Fruit fly (Drosophila melanogaster) whole organism, wandering third instar larva: Measurements from ENCODE around the gene Cpr67Fa1.

Experiments
- CrebA ChIP-seq: fragments of 200-800 bp; sonication (Bioruptor generic); optimal IDR thresholded peaks from 2 replicates; lab custom pipeline; 2016; ENCODE audit warnings: missing biosample characterization, mild to moderate bottlenecking, missing genetic modification characterization, borderline replicate concordance
- Hnf4 ChIP-seq: fragments of 200-800 bp; sonication (Bioruptor generic); optimal IDR thresholded peaks from 2 replicates; lab custom pipeline; 2016; ENCODE audit warnings: missing biosample characterization, mild to moderate bottlenecking, missing genetic modification characterization
- Hr83 ChIP-seq: fragments of 200-300 bp; sonication (Bioruptor generic); optimal IDR thresholded peaks from 2 replicates; lab custom pipeline; 2016; ENCODE audit warnings: missing biosample characterization, mild to moderate bottlenecking, missing genetic modification characterization, moderate library complexity; ENCODE audit not compliant: poor library complexity, severe bottlenecking
- dsf ChIP-seq: sonication (Bioruptor generic); optimal IDR thresholded peaks from 2 replicates; lab custom pipeline; 2016; ENCODE audit warnings: missing biosample characterization, missing genetic modification characterization, borderline replicate concordance
- foxo ChIP-seq, 2 experiments: fragments of 200-800 bp; sonication (Bioruptor generic); optimal IDR thresholded peaks; 2 replicates in 1 of 2; 3 replicates in 1 of 2; lab custom pipeline; 2016 to 2017; ENCODE audit warnings: missing biosample characterization in 2 of 2, missing genetic modification characterization in 2 of 2
- fru ChIP-seq: fragments of 200-800 bp; sonication (Bioruptor generic); optimal IDR thresholded peaks from 3 replicates; lab custom pipeline; 2016; ENCODE audit warnings: missing biosample characterization, mild to moderate bottlenecking, missing genetic modification characterization
- h ChIP-seq: fragments of 200-800 bp; sonication (Bioruptor generic); optimal IDR thresholded peaks from 3 replicates; lab custom pipeline; 2016; ENCODE audit warnings: missing biosample characterization, mild to moderate bottlenecking, missing genetic modification characterization
- jim ChIP-seq: fragments of 175-275, 200-325 bp; sonication (Bioruptor generic); optimal IDR thresholded peaks from 2 replicates; lab custom pipeline; 2016; ENCODE audit warnings: missing biosample characterization, mild to moderate bottlenecking, missing genetic modification characterization
- pan ChIP-seq: fragments of >200 bp; optimal IDR thresholded peaks from 2 replicates; lab custom pipeline; 2017
- psq ChIP-seq: fragments of 200-800 bp; sonication (Bioruptor generic); optimal IDR thresholded peaks from 3 replicates; lab custom pipeline; 2017; ENCODE audit warnings: missing biosample characterization, mild to moderate bottlenecking, missing genetic modification characterization, moderate library complexity
- tai ChIP-seq: sonication (Bioruptor generic); optimal IDR thresholded peaks from 2 replicates; lab custom pipeline; 2016; ENCODE audit warnings: missing biosample characterization, missing genetic modification characterization

dm6 chr3L:10899087-10899511 lies 9.3 kb downstream of the Cpr67Fa1 start, which contains the start of gene Aps:
- TF ChIP-seq h (peak; percentile 63), pan (no peak), fru (GFP tag; lab: Kevin White, UChicago) (peak; percentile 48), CrebA (GFP tag; lab: Kevin White, UChicago) (no peak), tai (GFP tag; lab: Kevin White, UChicago) (peak; percentile 78), psq (GFP tag; lab: Kevin White, UChicago) (peak; percentile 80), Hnf4 (peak; percentile 67), foxo (GFP tag; optimal IDR thresholded peaks at IDR 0.05; lab: Kevin White, UChicago) (peak in 1 of 2 experiments; percentile 63), jim (GFP tag; lab: Kevin White, UChicago) (no peak), Hr83 (peak; percentile 47), dsf (no peak)
